Worm (Caenorhabditis elegans) whole organism, L2 larva: Measurements from ENCODE around the gene str-171.

Source experiments
- ceh-82 ChIP-seq: fragments of 150-350 bp; optimal IDR thresholded peaks from 2 replicates; lab custom pipeline; 2014; ENCODE audit warnings: missing biosample characterization, missing genetic modification characterization
- mab-5 ChIP-seq: fragments of 150-350 bp; optimal IDR thresholded peaks from 2 replicates; lab custom pipeline; 2014; ENCODE audit warnings: missing biosample characterization, missing genetic modification characterization
- nhr-12 ChIP-seq: fragments of 150-350 bp; optimal IDR thresholded peaks from 2 replicates; lab custom pipeline; 2014; ENCODE audit warnings: missing biosample characterization, missing genetic modification characterization
- nhr-237 ChIP-seq: fragments of 150-350 bp; optimal IDR thresholded peaks from 2 replicates; lab custom pipeline; 2014; ENCODE audit warnings: missing biosample characterization, missing genetic modification characterization
- nhr-25 ChIP-seq: fragments of 150-350 bp; sonication (generic microtip); optimal IDR thresholded peaks from 3 replicates; lab custom pipeline; 2014; ENCODE audit warnings: missing biosample characterization, missing genetic modification characterization
- nhr-6 ChIP-seq: fragments of 150-350 bp; optimal IDR thresholded peaks from 2 replicates; lab custom pipeline; 2014; ENCODE audit warnings: missing biosample characterization, missing genetic modification characterization
- skn-1 ChIP-seq: sonication (generic microtip); optimal IDR thresholded peaks from 2 replicates; lab custom pipeline; 2017; ENCODE audit warnings: missing biosample characterization, missing genetic modification characterization
- sma-3 ChIP-seq: sonication (generic microtip); optimal IDR thresholded peaks from 2 replicates; lab custom pipeline; 2016; ENCODE audit warnings: missing genetic modification reagents, missing genetic modification characterization, missing compliant biosample characterization
- zag-1 ChIP-seq: fragments of 150-350 bp; optimal IDR thresholded peaks from 2 replicates; lab custom pipeline; 2014; ENCODE audit warnings: missing biosample characterization, missing genetic modification characterization

- TF ChIP-seq zag-1 = no peak
- TF ChIP-seq ceh-82 (tag; lab: Kevin White, UChicago) = no peak
- no peak for TF ChIP-seq sma-3
- no peak for TF ChIP-seq nhr-6 (tag; lab: Kevin White, UChicago)
- no peak for TF ChIP-seq skn-1
- TF ChIP-seq nhr-237 (tag; lab: Kevin White, UChicago) = no peak
- TF ChIP-seq nhr-12 (tag; lab: Kevin White, UChicago) = no peak
- TF ChIP-seq mab-5 (tag; lab: Kevin White, UChicago) = no peak
- TF ChIP-seq nhr-25 = no peak
Measured at ce11 chrV:15143285-15143684, 11.0 kb upstream of the str-171 start, which contains the start of gene K08F9.1.
